Worm (Caenorhabditis elegans): ENCODE results near the gene gcy-13.

gcy-13 gene

ce11 chrV:12343419-12343969 lies 25.8 kb downstream of the gcy-13 start, which contains the start of gene tomm-20 (continued):
- TF ChIP-seq xbp-1 (tag; optimal IDR thresholded peaks at IDR 0.05) (peak; percentile 93), lir-3 (tag; optimal IDR thresholded peaks at IDR 0.05; ENCODE audit: poor library complexity) (peak; percentile 79), grh-1 (GFP tag; IDR thresholded peaks at IDR 0.05) (peak; percentile 93), unc-98 (GFP tag; IDR thresholded peaks at IDR 0.05) (peak; percentile 55; the same call in 1 of the 2 replicates), nhr-90 (tag; optimal IDR thresholded peaks at IDR 0.05; ENCODE audit: poor library complexity) (peak; percentile 97), sox-4 (tag; optimal IDR thresholded peaks at IDR 0.05) (peak; percentile 83), ceh-8 (GFP tag; optimal IDR thresholded peaks at IDR 0.05) (peak; percentile 83), lsy-2 (tag; optimal IDR thresholded peaks at IDR 0.05) (peak; percentile 96 to 97), nhr-11 (tag; optimal IDR thresholded peaks at IDR 0.05) (peak; percentile 88), mdl-1 (tag; optimal IDR thresholded peaks at IDR 0.05) (peak in 1 of 2 experiments; percentile 78), swsn-7 (tag; optimal IDR thresholded peaks at IDR 0.05) (peak; percentile 95)

- TF ChIP-seq lsy-2 (tag; optimal IDR thresholded peaks at IDR 0.05) (no peak), hlh-17 (GFP tag; optimal IDR thresholded peaks at IDR 0.05; ENCODE audit: borderline replicate concordance) (no peak), tbx-2 (tag; optimal IDR thresholded peaks at IDR 0.05) (no peak), dpl-1 (GFP tag; optimal IDR thresholded peaks at IDR 0.05) (no peak), mep-1 (tag; optimal IDR thresholded peaks at IDR 0.05) (no peak), alr-1 (tag; optimal IDR thresholded peaks at IDR 0.05; ENCODE audit: borderline replicate concordance) (no peak), tlp-1 (tag; optimal IDR thresholded peaks at IDR 0.05) (no peak), elt-3 (tag; optimal IDR thresholded peaks at IDR 0.05) (no peak), ets-5 (GFP tag; IDR thresholded peaks at IDR 0.05) (no peak), Y116A8C.19 (tag; optimal IDR thresholded peaks at IDR 0.05; ENCODE audit: borderline replicate concordance) (no peak), skn-1 (tag; optimal IDR thresholded peaks at IDR 0.05) (no peak), C04F5.9 (tag; optimal IDR thresholded peaks at IDR 0.05) (no peak), nhr-85 (tag) (no peak), unc-30 (tag; optimal IDR thresholded peaks at IDR 0.05) (no peak), snpc-4 (tag; optimal IDR thresholded peaks at IDR 0.05) (no peak), vab-15 (tag; optimal IDR thresholded peaks at IDR 0.05) (no peak), pag-3 (tag; optimal IDR thresholded peaks at IDR 0.05; ENCODE audit: borderline replicate concordance, insufficient read depth) (no peak), lir-3 (tag; optimal IDR thresholded peaks at IDR 0.05; ENCODE audit: poor library complexity) (no peak)
These were observed 31.4 kb downstream of the gcy-13 start, which contains the start of gene twk-13 for ce11 chrV:12337894-12338293. TSS of gene twk-13 (minus strand) at chrV:12337994.

ce11 chrV:12334387-12334786 lies 35.0 kb downstream of the gcy-13 start:
- TF ChIP-seq zip-4 (GFP tag; optimal IDR thresholded peaks at IDR 0.05) (no peak), rnt-1 (tag; optimal IDR thresholded peaks at IDR 0.05) (peak; percentile 61), lsy-2 (tag; optimal IDR thresholded peaks at IDR 0.05) (peak in 1 of 2 experiments; percentile 23), unc-130 (tag; optimal IDR thresholded peaks at IDR 0.05) (peak; percentile 2), nhr-71 (tag; optimal IDR thresholded peaks at IDR 0.05) (peak; percentile 57), vab-15 (tag; optimal IDR thresholded peaks at IDR 0.05) (no peak), nhr-12 (tag; optimal IDR thresholded peaks at IDR 0.05) (no peak), lin-13 (GFP tag; optimal IDR thresholded peaks at IDR 0.05) (no peak), lin-14 (GFP tag; optimal IDR thresholded peaks at IDR 0.05) (peak; percentile 62), nhr-84 (tag; optimal IDR thresholded peaks at IDR 0.05) (no peak), nhr-237 (tag; optimal IDR thresholded peaks at IDR 0.05) (no peak), grh-1 (GFP tag; IDR thresholded peaks at IDR 0.05) (no peak), ceh-82 (tag; optimal IDR thresholded peaks at IDR 0.05) (no peak), nhr-19 (GFP tag; conservative IDR thresholded peaks at IDR 0.05) (0 out of 2 replicates have a peak, but pooled peaks have one; percentile 13)

All from whole organism, L1 larva.